Worm (Caenorhabditis elegans): ENCODE data around the gene K08H2.5.
A peak's percentile ranks its signal among the peaks of the same experiment; 100 is the strongest.

The K08H2.5 gene

ce11 chrX:13210478-13210877, 31.7 kb downstream of the K08H2.5 start (continued):
- TF ChIP-seq mep-1 (tag; optimal IDR thresholded peaks at IDR 0.05): no peak
- TF ChIP-seq hpl-2 (GFP tag; optimal IDR thresholded peaks at IDR 0.05): no peak
- TF ChIP-seq snpc-4 (tag; optimal IDR thresholded peaks at IDR 0.05): no peak
- no peak for TF ChIP-seq nhr-237 (tag; optimal IDR thresholded peaks at IDR 0.05)
- TF ChIP-seq nhr-20 (tag; optimal IDR thresholded peaks at IDR 0.05): no peak
- TF ChIP-seq egl-27 (tag; optimal IDR thresholded peaks at IDR 0.05): no peak
- TF ChIP-seq lsy-2 (tag; optimal IDR thresholded peaks at IDR 0.05): peak; percentile 24 to 65
- TF ChIP-seq blmp-1 (tag; optimal IDR thresholded peaks at IDR 0.05): no peak
- TF ChIP-seq lin-13 (GFP tag; optimal IDR thresholded peaks at IDR 0.05): no peak
- TF ChIP-seq ceh-90 (tag; optimal IDR thresholded peaks at IDR 0.05): no peak
- peak; percentile 61 for TF ChIP-seq unc-86 (tag; optimal IDR thresholded peaks at IDR 0.05)
- TF ChIP-seq snu-23 (GFP tag; optimal IDR thresholded peaks at IDR 0.05): peak; percentile 59
- TF ChIP-seq nhr-84 (tag; optimal IDR thresholded peaks at IDR 0.05): no peak
- no peak for TF ChIP-seq sup-37 (GFP tag; optimal IDR thresholded peaks at IDR 0.05)
- peak; percentile 41 for TF ChIP-seq nhr-47 (tag; optimal IDR thresholded peaks at IDR 0.05)
- peak; percentile 83 for TF ChIP-seq zag-1 (tag; optimal IDR thresholded peaks at IDR 0.05)
- no peak for TF ChIP-seq nhr-77 (tag; optimal IDR thresholded peaks at IDR 0.05)
- TF ChIP-seq nhr-71 (tag; optimal IDR thresholded peaks at IDR 0.05): peak; percentile 67
- TF ChIP-seq tbx-2 (tag; optimal IDR thresholded peaks at IDR 0.05): peak; percentile 57
- TF ChIP-seq dsc-1 (tag; optimal IDR thresholded peaks at IDR 0.05): peak; percentile 62
- no peak for TF ChIP-seq aha-1 (tag; optimal IDR thresholded peaks at IDR 0.05)
- peak; percentile 23 for TF ChIP-seq swsn-7 (tag; optimal IDR thresholded peaks at IDR 0.05)
- no peak for TF ChIP-seq efl-1 (optimal IDR thresholded peaks at IDR 0.05)
- TF ChIP-seq efl-1 (GFP tag; optimal IDR thresholded peaks at IDR 0.05 in 1 of 2): peak in 1 of 2 experiments; percentile 3
- peak; percentile 43 for TF ChIP-seq xbp-1 (tag; optimal IDR thresholded peaks at IDR 0.05)

DNA sequence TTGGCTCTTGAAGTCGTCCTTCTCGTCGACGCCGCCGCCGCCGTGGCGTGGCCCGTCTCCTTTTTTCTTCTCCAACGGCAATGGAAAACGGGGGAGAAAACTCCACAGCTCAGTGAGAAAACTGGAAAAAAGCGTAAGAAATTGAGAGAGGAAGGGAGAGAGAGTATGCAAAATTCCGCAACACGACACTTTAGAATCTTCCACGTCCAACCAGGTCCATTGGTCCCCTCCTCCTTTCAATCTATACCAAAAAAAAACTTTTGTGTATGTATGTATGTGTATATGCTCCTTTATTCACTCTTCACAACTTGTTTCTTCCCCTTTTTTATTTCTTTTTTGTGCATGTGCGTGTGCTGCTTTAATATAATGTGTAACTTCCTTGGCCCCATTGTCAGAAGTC, 33.1 kb downstream of the K08H2.5 start:
- TF ChIP-seq lin-39 (tag; optimal IDR thresholded peaks at IDR 0.05): no peak
- no peak for TF ChIP-seq sup-37 (GFP tag; optimal IDR thresholded peaks at IDR 0.05)
- TF ChIP-seq lin-14 (GFP tag; optimal IDR thresholded peaks at IDR 0.05): peak; percentile 61
- no peak for TF ChIP-seq C04F5.9 (tag; optimal IDR thresholded peaks at IDR 0.05)
- TF ChIP-seq fos-1 (tag; optimal IDR thresholded peaks at IDR 0.05): no peak
- peak in 1 of 3 experiments; percentile 0 for TF ChIP-seq ceh-82 (tag; optimal IDR thresholded peaks at IDR 0.05)
- TF ChIP-seq fkh-10 (GFP tag; optimal IDR thresholded peaks at IDR 0.05): peak; percentile 69

ce11 chrX:13206911-13207310, 35.2 kb downstream of the K08H2.5 start:
- peak; percentile 22 for TF ChIP-seq rnt-1 (tag; optimal IDR thresholded peaks at IDR 0.05)
- TF ChIP-seq lin-39 (tag; optimal IDR thresholded peaks at IDR 0.05): no peak
- no peak for TF ChIP-seq nhr-12 (tag; optimal IDR thresholded peaks at IDR 0.05)
- TF ChIP-seq efl-1 (optimal IDR thresholded peaks at IDR 0.05): no peak
- peak in 1 of 2 experiments; percentile 82 for TF ChIP-seq efl-1 (GFP tag; optimal IDR thresholded peaks at IDR 0.05 in 1 of 2)
- TF ChIP-seq sup-37 (GFP tag; optimal IDR thresholded peaks at IDR 0.05): no peak
- no peak for TF ChIP-seq hlh-17 (GFP tag; optimal IDR thresholded peaks at IDR 0.05; ENCODE audit: borderline replicate concordance)
- peak in 1 of 3 experiments; percentile 6 for TF ChIP-seq ceh-82 (tag; optimal IDR thresholded peaks at IDR 0.05)
- no peak for TF ChIP-seq nhr-47 (tag; optimal IDR thresholded peaks at IDR 0.05)
- TF ChIP-seq fkh-10 (GFP tag; optimal IDR thresholded peaks at IDR 0.05): peak; percentile 84
- TF ChIP-seq ces-1 (GFP tag; optimal IDR thresholded peaks at IDR 0.05): no peak
- TF ChIP-seq nhr-71 (tag; optimal IDR thresholded peaks at IDR 0.05): no peak
- no peak for TF ChIP-seq fkh-8 (tag; optimal IDR thresholded peaks at IDR 0.05)
- no peak for TF ChIP-seq pax-3 (tag; optimal IDR thresholded peaks at IDR 0.05)
- TF ChIP-seq dsc-1 (tag; optimal IDR thresholded peaks at IDR 0.05): no peak
- TF ChIP-seq nhr-19 (GFP tag; conservative IDR thresholded peaks at IDR 0.05): no peak
- TF ChIP-seq pag-3 (tag; optimal IDR thresholded peaks at IDR 0.05; ENCODE audit: borderline replicate concordance, insufficient read depth): no peak
- no peak for TF ChIP-seq jun-1 (tag; optimal IDR thresholded peaks at IDR 0.05)
- TF ChIP-seq lin-14 (GFP tag; optimal IDR thresholded peaks at IDR 0.05): peak; percentile 74
